Worm (Caenorhabditis elegans) whole organism, mixed stage, embryonic: ENCODE results near the gene Y62E10A.24.

ENCODE experiments used
- ceh-39 ChIP-seq: fragments of 150-350 bp; optimal IDR thresholded peaks from 2 replicates; lab custom pipeline; 2014; ENCODE audit warnings: missing biosample characterization, missing genetic modification characterization
- ces-1 ChIP-seq: fragments of 150-350 bp; optimal IDR thresholded peaks from 2 replicates; lab custom pipeline; 2014; ENCODE audit warnings: missing biosample characterization, missing genetic modification reagents, missing genetic modification characterization
- sptf-1 ChIP-seq: sonication (generic microtip); optimal IDR thresholded peaks from 2 replicates; lab custom pipeline; 2017; ENCODE audit warnings: mild to moderate bottlenecking, missing genetic modification characterization, moderate library complexity, missing compliant biosample characterization
- ztf-11 ChIP-seq: fragments of 150-350 bp; optimal IDR thresholded peaks from 2 replicates; lab custom pipeline; 2014; ENCODE audit warnings: missing biosample characterization, missing genetic modification characterization

DNA sequence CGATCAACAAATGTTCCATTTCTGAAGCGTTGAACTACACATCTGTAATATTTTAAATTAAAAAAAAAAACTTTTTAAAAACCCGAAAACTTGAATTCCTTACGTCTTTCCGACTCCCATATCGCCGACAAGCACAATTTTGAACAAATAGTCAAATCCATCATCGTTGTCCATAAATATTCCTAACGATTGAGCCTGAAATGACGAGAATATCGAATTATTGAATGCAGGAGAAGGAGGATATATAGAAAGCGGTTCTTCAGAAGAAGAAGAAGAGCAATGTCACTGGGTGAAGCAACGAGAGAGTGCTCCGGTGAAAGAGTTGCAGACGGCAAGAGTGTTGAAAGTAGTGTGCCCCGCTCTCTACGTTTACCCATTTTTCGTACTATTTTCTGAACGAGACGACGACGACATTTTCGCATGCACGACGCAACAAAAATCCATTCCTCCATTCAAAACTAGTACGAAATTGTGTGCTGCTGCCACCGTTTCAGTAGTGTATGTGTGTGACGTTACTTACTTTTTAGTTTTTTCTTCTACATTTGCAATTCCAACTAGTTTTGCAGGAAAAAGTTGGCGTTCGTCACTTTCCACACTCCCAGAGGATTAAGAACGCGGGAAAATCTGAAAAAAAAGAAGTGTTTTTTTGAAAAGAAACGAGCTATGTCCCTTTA lies 13.4 kb downstream of the Y62E10A.24 start, which contains the start of gene rab-19:
- TF ChIP-seq sptf-1 (tag; lab: Kevin White, UChicago) (no peak), ztf-11 (tag; lab: Kevin White, UChicago) (no peak), ceh-39 (tag; lab: Kevin White, UChicago) (no peak), ces-1 (GFP tag; lab: Kevin White, UChicago) (peak; percentile 91)
